Worm (Caenorhabditis elegans): ENCODE measurements around the gene C27A2.8.
A peak's percentile ranks its signal among the peaks of the same experiment; 100 is the strongest.

C27A2.8 gene

DNA sequence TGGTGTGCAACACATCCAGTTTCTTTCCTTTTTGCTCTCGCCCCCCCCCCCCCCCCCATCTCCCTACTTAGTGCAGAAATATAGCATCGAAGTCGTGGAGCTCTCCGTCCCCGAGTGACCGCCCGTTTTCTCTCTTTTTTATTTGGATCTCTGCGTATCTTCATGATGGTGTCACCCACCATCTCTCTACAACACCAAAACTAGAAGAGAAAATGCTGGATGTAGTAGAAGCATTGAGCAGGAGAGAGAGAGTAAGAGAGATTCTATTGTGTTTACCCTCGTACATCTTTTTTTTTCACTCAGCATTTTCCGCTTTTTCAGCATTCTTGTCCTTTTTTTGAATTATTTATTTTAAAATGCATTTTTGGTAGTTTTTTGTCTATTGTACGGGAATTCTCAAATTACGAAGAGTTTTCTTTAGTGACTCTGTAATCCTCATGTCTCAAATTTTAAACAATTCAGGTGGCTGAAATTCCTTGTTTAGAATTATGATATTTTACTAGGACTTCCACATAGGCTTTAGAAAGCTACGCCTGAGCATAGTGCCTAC is 25.4 kb downstream of the C27A2.8 start:
- TF ChIP-seq F13C5.2 (tag; optimal IDR thresholded peaks at IDR 0.05) (no peak), aly-1 (tag; optimal IDR thresholded peaks at IDR 0.05) (no peak), hmg-4 (GFP tag; optimal IDR thresholded peaks at IDR 0.05) (no peak), ceh-36 (tag; optimal IDR thresholded peaks at IDR 0.05) (no peak), tbx-11 (GFP tag; IDR thresholded peaks at IDR 0.05) (no peak), tbx-37 (GFP tag; conservative IDR thresholded peaks at IDR 0.05) (no peak), ama-1 (optimal IDR thresholded peaks at IDR 0.05) (no peak), ets-7 (tag; optimal IDR thresholded peaks at IDR 0.05) (no peak), sea-1 (GFP tag; conservative IDR thresholded peaks at IDR 0.05) (no peak), tra-4 (tag; optimal IDR thresholded peaks at IDR 0.05) (no peak), B0310.2 (tag; optimal IDR thresholded peaks at IDR 0.05) (no peak), pes-1 (GFP tag; IDR thresholded peaks at IDR 0.05) (no peak), flt-1 (GFP tag; IDR thresholded peaks at IDR 0.05) (no peak), hnd-1 (tag; optimal IDR thresholded peaks at IDR 0.05) (no peak), hmbx-1 (tag; optimal IDR thresholded peaks at IDR 0.05) (no peak)

DNA sequence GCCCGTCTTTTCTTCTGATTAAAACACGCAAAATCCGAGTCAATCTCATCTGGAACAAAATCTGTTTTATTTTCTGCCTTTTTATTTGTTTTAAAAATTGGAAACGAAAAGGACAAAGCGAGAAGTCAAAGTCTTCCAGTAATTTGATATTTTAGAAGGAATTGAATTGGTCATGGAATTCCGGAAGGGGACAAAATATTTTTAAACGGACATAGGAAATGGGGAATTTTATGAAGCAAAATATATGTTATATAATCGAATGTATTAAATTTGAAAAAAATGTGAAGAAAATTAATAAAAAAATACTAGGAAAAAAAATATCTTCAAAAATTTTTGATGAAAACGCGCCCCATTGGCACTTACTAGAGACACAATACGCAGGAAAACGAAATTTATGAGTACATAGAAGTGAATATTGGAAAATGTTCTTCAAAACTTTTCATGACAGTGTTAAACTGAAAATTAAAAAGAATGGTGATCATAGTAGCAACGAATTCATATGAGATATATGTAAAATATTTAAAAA is 27.1 kb downstream of the C27A2.8 start, which contains the start of gene F33G12.7:
Gene F33G12.7, minus strand, starts transcription at position 51 of the 526 bp plus-strand sequence.
- TF ChIP-seq aly-1 (tag; optimal IDR thresholded peaks at IDR 0.05), result no peak

DNA sequence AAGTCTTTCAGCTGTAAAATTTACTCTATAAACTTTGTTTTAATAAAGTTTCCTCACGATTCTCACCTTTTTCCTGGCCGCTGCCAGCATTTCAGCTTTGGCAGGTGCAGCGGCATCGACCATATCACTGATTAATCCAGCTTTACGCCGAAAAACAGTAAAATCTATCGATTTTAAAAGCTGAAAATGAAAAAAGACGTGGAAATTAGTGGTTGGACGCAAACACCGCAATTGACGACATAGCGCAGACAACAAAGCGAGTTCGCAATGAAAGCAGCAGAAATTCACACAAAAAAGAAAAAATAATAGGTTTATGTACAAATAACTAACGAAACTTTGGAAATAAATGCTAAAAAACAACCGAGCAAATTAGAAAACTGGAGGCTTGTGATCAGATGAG is 27.9 kb downstream of the C27A2.8 start, which contains the start of gene golg-2:
Gene golg-2, minus strand, starts transcription at position 180 of the 400 bp plus-strand sequence.
- TF ChIP-seq F13C5.2 (tag; optimal IDR thresholded peaks at IDR 0.05) (no peak), ceh-36 (tag; optimal IDR thresholded peaks at IDR 0.05) (no peak), ceh-13 (GFP tag; optimal IDR thresholded peaks at IDR 0.05) (no peak), scrt-1 (GFP tag; IDR thresholded peaks at IDR 0.05) (no peak), aly-1 (tag; optimal IDR thresholded peaks at IDR 0.05) (no peak)

DNA sequence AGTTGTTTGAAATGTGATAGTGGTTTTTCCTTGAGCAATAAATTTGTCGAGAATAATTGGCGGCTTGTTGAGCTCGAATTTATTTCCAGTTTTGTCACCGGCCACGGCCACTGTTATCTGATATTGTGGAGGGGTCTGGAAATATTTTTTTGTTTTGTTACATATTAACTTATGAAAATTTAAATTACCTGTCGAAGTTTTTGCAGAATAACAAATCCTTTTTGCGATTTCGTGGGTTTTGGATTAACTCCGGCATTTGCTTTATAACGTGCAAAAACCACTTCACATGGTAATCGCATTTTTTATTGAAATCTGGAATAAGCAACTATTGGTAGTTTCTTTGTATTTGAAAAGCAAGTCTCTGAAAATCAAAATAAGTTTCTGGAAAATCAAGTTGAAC is 31.7 kb downstream of the C27A2.8 start, which contains the start of gene lrr-1:
Gene lrr-1, minus strand, starts transcription at position 312 of the 400 bp plus-strand sequence.
- TF ChIP-seq flt-1 (GFP tag; IDR thresholded peaks at IDR 0.05) (no peak), hmg-4 (GFP tag; optimal IDR thresholded peaks at IDR 0.05) (no peak), ama-1 (optimal IDR thresholded peaks at IDR 0.05) (no peak), ceh-36 (tag; optimal IDR thresholded peaks at IDR 0.05) (no peak)

DNA sequence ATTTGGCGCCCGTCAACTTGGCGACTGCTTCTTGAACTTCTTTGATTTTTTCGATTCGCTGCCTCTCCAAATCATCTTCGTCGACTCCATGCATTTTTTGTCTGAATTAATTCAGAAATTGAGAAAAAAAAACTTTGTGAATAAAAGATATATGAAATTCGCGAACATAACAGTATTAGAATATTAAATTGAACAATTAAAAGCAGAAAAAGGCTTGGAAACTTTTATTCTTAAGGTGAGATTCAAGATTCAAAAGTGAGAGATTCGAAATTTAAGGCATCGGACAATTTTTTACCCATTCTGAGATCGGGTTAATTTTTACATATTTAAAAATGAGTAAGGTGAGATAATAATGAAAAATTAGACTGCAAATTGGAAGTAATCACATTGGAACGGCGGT is 33.9 kb downstream of the C27A2.8 start, which contains the start of gene F33G12.3:
Gene F33G12.3, minus strand, starts transcription at position 101 of the 400 bp plus-strand sequence.
- TF ChIP-seq pes-1 (GFP tag; IDR thresholded peaks at IDR 0.05), result no peak
- no peak for TF ChIP-seq tra-4 (tag; optimal IDR thresholded peaks at IDR 0.05)

DNA sequence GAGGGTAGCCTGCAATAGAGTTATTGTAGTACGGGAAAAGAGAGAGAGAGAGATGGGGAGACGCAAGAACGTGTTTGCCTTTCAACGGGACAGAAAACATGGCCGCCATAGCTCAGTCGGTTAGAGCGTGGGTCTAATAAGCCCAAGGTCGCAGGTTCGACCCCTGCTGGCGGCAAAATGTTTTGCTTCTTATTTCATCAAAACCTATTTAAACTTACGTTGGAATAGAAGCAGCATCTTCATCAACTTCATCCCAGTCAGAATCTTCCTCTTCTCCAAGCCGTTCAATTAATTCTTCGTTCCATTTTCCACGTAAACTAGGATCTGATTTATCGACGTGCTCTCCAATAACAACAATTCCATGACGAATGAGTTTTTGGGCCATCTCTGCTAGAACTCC is 35.2 kb downstream of the C27A2.8 start:
- peak; percentile 79 for TF ChIP-seq hnd-1 (tag; optimal IDR thresholded peaks at IDR 0.05)
- TF ChIP-seq flt-1 (GFP tag; IDR thresholded peaks at IDR 0.05), result peak; percentile 91
- TF ChIP-seq ama-1 (optimal IDR thresholded peaks at IDR 0.05), result peak; percentile 74
- TF ChIP-seq F13C5.2 (tag; optimal IDR thresholded peaks at IDR 0.05), result peak; percentile 97
- peak; percentile 96 for TF ChIP-seq aly-1 (tag; optimal IDR thresholded peaks at IDR 0.05)
- TF ChIP-seq tra-4 (tag; optimal IDR thresholded peaks at IDR 0.05), result peak; percentile 81
- peak; percentile 92 for TF ChIP-seq ceh-36 (tag; optimal IDR thresholded peaks at IDR 0.05)
- peak; percentile 77 for TF ChIP-seq ceh-13 (GFP tag; optimal IDR thresholded peaks at IDR 0.05)
- peak; percentile 98 for TF ChIP-seq hmg-4 (GFP tag; optimal IDR thresholded peaks at IDR 0.05)
- peak; percentile 92 for TF ChIP-seq sea-1 (GFP tag; conservative IDR thresholded peaks at IDR 0.05)
- peak; percentile 95 for TF ChIP-seq scrt-1 (GFP tag; IDR thresholded peaks at IDR 0.05)
- TF ChIP-seq B0310.2 (tag; optimal IDR thresholded peaks at IDR 0.05), result peak; percentile 94
- TF ChIP-seq pes-1 (GFP tag; IDR thresholded peaks at IDR 0.05), result peak; percentile 96
- TF ChIP-seq hmbx-1 (tag; optimal IDR thresholded peaks at IDR 0.05), result peak; percentile 83
- TF ChIP-seq tbx-37 (GFP tag; conservative IDR thresholded peaks at IDR 0.05), result peak; percentile 94
- TF ChIP-seq tbx-11 (GFP tag; IDR thresholded peaks at IDR 0.05), result peak; percentile 94
- peak; percentile 91 for TF ChIP-seq ets-7 (tag; optimal IDR thresholded peaks at IDR 0.05)

DNA sequence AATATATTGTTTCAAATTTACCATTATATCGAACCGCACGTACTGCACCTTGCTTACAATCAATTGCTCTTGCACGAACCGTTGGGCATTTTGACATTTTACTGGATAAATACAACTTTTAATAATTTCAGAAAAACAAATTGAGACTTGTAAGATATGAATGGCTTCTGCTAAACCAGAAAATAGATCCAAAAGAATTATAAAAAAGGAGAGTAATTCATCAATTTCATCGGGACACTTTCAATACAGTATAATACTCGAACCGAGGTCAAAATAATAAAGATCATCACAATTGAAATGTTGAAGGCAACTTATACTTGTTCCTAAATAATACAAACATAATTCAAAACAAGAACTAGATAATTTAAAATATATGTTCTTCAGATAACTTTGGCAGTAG is 36.2 kb downstream of the C27A2.8 start, which contains the start of gene wdr-83:
Gene wdr-83, minus strand, starts transcription at position 101 of the 400 bp plus-strand sequence.
- no peak for TF ChIP-seq tbx-37 (GFP tag; conservative IDR thresholded peaks at IDR 0.05)
- TF ChIP-seq ceh-36 (tag; optimal IDR thresholded peaks at IDR 0.05), result no peak
- TF ChIP-seq sea-1 (GFP tag; conservative IDR thresholded peaks at IDR 0.05), result no peak
- no peak for TF ChIP-seq flt-1 (GFP tag; IDR thresholded peaks at IDR 0.05)

DNA sequence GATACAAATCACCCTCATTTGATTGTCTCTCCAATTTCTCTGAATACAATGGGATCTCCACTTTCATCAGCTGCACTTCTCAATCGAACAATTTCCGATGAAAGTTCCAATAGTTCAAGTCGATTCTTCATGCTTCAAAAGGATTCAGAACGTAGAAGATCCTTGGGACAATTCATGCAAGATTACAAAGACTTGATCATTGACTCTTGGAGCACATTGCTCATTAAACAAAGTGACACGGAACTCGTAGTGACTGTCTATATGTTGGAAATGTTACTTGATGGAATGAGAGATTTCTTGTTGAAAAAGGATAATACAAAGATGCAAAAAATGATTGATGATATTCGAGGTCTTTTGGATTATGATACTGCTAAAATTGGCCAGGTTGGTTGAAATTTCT is 39.9 kb downstream of the C27A2.8 start:
- TF ChIP-seq F13C5.2 (tag; optimal IDR thresholded peaks at IDR 0.05) (no peak), hmg-4 (GFP tag; optimal IDR thresholded peaks at IDR 0.05) (no peak), ceh-36 (tag; optimal IDR thresholded peaks at IDR 0.05) (no peak), flt-1 (GFP tag; IDR thresholded peaks at IDR 0.05) (no peak), pes-1 (GFP tag; IDR thresholded peaks at IDR 0.05) (no peak), hmbx-1 (tag; optimal IDR thresholded peaks at IDR 0.05) (no peak), ama-1 (optimal IDR thresholded peaks at IDR 0.05) (no peak), B0310.2 (tag; optimal IDR thresholded peaks at IDR 0.05) (no peak), scrt-1 (GFP tag; IDR thresholded peaks at IDR 0.05) (no peak), tbx-37 (GFP tag; conservative IDR thresholded peaks at IDR 0.05) (no peak), ceh-13 (GFP tag; optimal IDR thresholded peaks at IDR 0.05) (no peak), aly-1 (tag; optimal IDR thresholded peaks at IDR 0.05) (no peak), hnd-1 (tag; optimal IDR thresholded peaks at IDR 0.05) (no peak), sea-1 (GFP tag; conservative IDR thresholded peaks at IDR 0.05) (no peak), tra-4 (tag; optimal IDR thresholded peaks at IDR 0.05) (no peak), tbx-11 (GFP tag; IDR thresholded peaks at IDR 0.05) (no peak), ets-7 (tag; optimal IDR thresholded peaks at IDR 0.05) (no peak)

Measured in whole organism, early embryonic.